Fruit fly (Drosophila melanogaster) whole organism: ENCODE measurements around the gene CG7778.

Experiments used
- CG8478 ChIP-seq: fragments of >200 bp; optimal IDR thresholded peaks from 2 replicates; lab custom pipeline; 2018; ENCODE audit warnings: inconsistent platforms
- Dll ChIP-seq: fragments of >200 bp; optimal IDR thresholded peaks from 2 replicates; lab custom pipeline; 2017
- EcR ChIP-seq, 2 experiments: fragments of >200 bp; optimal IDR thresholded peaks; 2 replicates each; lab custom pipeline; 2017; ENCODE audit warnings: missing biosample characterization in 2 of 2, missing genetic modification characterization in 2 of 2, missing genetic modification reagents in 2 of 2
- pan ChIP-seq: fragments of >200 bp; optimal IDR thresholded peaks from 2 replicates; lab custom pipeline; 2017
- psq ChIP-seq: fragments of >200 bp; optimal IDR thresholded peaks from 2 replicates; lab custom pipeline; 2017
- usp ChIP-seq: fragments of >200 bp; optimal IDR thresholded peaks from 2 replicates; lab custom pipeline; 2017; ENCODE audit warnings: missing biosample characterization, missing genetic modification characterization, mixed read lengths

CG7778 gene

dm6 chr2L:8346260-8346659 is at the start of gene CG7778:
Gene CG7778 (plus strand): TSS chr2L:8346620.
- no peak for TF ChIP-seq EcR (GFP tag; optimal IDR thresholded peaks at IDR 0.05; lab: Kevin White, UChicago)
- TF ChIP-seq psq (lab: Kevin White, UChicago): no peak
- no peak for TF ChIP-seq pan (lab: Kevin White, UChicago)
- TF ChIP-seq usp (GFP tag; lab: Kevin White, UChicago): no peak
- no peak for TF ChIP-seq CG8478 (lab: Kevin White, UChicago)
- no peak for TF ChIP-seq Dll (lab: Kevin White, UChicago)

- no peak for TF ChIP-seq CG8478 (lab: Kevin White, UChicago)
- TF ChIP-seq pan (lab: Kevin White, UChicago): no peak
- TF ChIP-seq usp (GFP tag; lab: Kevin White, UChicago): no peak
- no peak for TF ChIP-seq psq (lab: Kevin White, UChicago)
Observed at dm6 chr2L:8297070-8297469, 49.4 kb upstream of the CG7778 start.

DNA sequence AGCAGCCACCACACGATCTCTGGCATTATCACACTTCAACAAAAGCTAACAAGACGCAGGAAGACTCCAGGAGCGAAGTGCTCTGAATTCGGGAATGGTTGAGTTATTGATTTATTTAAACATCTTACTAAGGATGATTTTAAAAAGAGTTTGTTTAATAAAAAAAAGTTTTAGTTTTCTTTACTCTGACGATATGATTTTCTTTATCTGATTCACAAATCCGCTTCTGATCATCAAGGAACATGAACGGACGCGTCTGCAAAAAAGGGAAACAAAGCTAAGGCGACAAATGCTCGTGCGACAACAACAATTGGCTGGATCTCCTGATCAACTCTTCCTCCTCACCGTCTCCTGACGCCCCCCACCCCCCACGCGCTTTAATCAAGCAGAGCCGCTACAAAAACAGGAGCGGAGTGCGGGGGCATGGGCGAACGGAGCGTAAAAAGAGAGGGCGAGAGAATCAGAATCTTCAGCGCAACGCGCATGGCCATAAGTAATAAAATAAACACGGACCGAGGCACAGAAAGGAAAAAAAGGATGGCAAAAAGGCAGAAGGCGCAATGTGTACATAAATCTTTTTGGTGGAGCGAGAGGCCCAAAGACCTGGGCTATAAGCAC is 47.1 kb upstream of the CG7778 start:
- TF ChIP-seq CG8478 (lab: Kevin White, UChicago) (no peak), pan (lab: Kevin White, UChicago) (no peak)

dm6 chr2L:8300220-8301167 is 45.9 kb upstream of the CG7778 start, which contains the start of gene Btk:
Gene Btk (minus strand): TSS chr2L:8301079.
- TF ChIP-seq EcR (GFP tag; optimal IDR thresholded peaks at IDR 0.05; lab: Kevin White, UChicago) (peak in 1 of 2 experiments; percentile 25), CG8478 (lab: Kevin White, UChicago) (no peak)

- no peak for TF ChIP-seq CG8478 (lab: Kevin White, UChicago)
- no peak for TF ChIP-seq psq (lab: Kevin White, UChicago)
- TF ChIP-seq pan (lab: Kevin White, UChicago): no peak
- TF ChIP-seq EcR (GFP tag; optimal IDR thresholded peaks at IDR 0.05; lab: Kevin White, UChicago): no peak
- TF ChIP-seq usp (GFP tag; lab: Kevin White, UChicago): no peak
- TF ChIP-seq Dll (lab: Kevin White, UChicago): no peak
Observed at dm6 chr2L:8302766-8303479, 43.5 kb upstream of the CG7778 start, which contains the start of the genes wol and Scgalpha. Gene wol (minus strand): TSS chr2L:8302985. Gene Scgalpha (plus strand): TSS chr2L:8303429.

- TF ChIP-seq Dll (lab: Kevin White, UChicago): no peak
- no peak for TF ChIP-seq pan (lab: Kevin White, UChicago)
- TF ChIP-seq EcR (GFP tag; optimal IDR thresholded peaks at IDR 0.05; lab: Kevin White, UChicago): no peak
- no peak for TF ChIP-seq CG8478 (lab: Kevin White, UChicago)
- TF ChIP-seq usp (GFP tag; lab: Kevin White, UChicago): no peak
- TF ChIP-seq psq (lab: Kevin White, UChicago): no peak
Observed at dm6 chr2L:8304635-8305034, 41.8 kb upstream of the CG7778 start.

DNA sequence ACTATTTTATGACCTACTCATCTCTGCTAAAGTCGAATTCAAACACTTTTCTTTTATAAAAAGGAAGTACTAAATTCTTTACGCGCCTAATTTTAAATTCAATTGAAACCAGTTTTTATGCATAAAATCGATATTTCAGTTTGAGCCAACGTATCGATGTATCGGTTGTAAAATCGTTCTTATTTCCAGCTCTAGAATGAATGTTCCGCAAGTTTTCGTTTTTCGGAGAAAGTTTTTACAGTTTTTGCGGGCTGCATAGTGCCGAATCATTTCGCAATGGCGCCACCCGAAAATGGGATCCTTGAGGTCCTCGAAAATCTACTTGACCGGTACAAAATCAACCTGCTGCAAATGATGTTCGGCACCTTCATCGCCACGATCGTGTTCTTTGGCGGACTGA is 41.0 kb upstream of the CG7778 start, which contains the start of gene CG7840:
Gene CG7840, plus strand, starts transcription at position 178 of the 400 bp plus-strand sequence.
- no peak for TF ChIP-seq usp (GFP tag; lab: Kevin White, UChicago)
- TF ChIP-seq pan (lab: Kevin White, UChicago): no peak
- TF ChIP-seq CG8478 (lab: Kevin White, UChicago): no peak
- no peak for TF ChIP-seq psq (lab: Kevin White, UChicago)
- TF ChIP-seq Dll (lab: Kevin White, UChicago): no peak
- TF ChIP-seq EcR (GFP tag; optimal IDR thresholded peaks at IDR 0.05; lab: Kevin White, UChicago): no peak

DNA sequence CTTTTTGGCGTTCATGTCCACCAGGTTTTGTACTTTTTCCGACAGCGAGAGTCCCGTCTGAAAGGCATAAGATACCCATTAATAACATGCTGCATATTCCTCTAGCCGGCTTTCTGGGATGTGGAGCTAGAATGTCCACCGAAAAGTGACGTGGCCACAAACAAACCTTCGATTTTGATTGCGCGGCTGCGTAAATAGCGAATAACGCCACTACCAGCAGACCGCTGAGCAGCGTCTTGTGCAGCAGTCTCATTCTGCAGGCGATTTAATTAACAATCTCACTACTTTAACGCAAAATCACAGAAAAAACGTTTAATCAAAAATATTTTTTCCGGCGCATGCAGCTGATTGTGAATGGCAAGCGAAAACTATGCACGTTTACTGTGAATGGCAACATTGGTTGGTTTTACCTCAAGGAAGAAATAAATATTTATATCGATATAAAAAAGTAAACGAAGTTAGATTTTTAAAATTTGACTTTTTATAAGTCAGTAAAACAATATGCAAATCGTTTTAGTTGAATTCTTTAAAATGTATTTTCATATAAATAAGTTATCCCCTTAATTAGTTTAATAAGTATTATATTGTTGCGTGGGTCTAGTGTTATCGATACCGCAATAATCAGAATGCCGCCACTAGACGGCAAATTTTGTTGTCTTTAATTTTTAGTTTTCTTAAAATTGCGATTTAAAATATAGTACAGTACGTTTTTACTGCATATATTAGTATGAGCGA is 38.4 kb upstream of the CG7778 start, which contains the start of the genes Ostgamma and Mettl14:
Gene Ostgamma, minus strand, starts transcription at position 376 of the 735 bp plus-strand sequence.
Gene Mettl14, plus strand, starts transcription at position 611 of the 735 bp plus-strand sequence.
- no peak for TF ChIP-seq Dll (lab: Kevin White, UChicago)
- no peak for TF ChIP-seq psq (lab: Kevin White, UChicago)
- TF ChIP-seq pan (lab: Kevin White, UChicago): no peak
- TF ChIP-seq CG8478 (lab: Kevin White, UChicago): no peak
- TF ChIP-seq EcR (GFP tag; optimal IDR thresholded peaks at IDR 0.05; lab: Kevin White, UChicago): no peak
- no peak for TF ChIP-seq usp (GFP tag; lab: Kevin White, UChicago)

dm6 chr2L:8311091-8311490 is 35.3 kb upstream of the CG7778 start, which contains the start of the genes CG7810 and CG7806:
Gene CG7810 (minus strand): TSS chr2L:8311195.
Gene CG7806 (plus strand): TSS chr2L:8311399.
- TF ChIP-seq pan (lab: Kevin White, UChicago): no peak
- TF ChIP-seq CG8478 (lab: Kevin White, UChicago): no peak
- TF ChIP-seq Dll (lab: Kevin White, UChicago): no peak
- no peak for TF ChIP-seq psq (lab: Kevin White, UChicago)
- TF ChIP-seq usp (GFP tag; lab: Kevin White, UChicago): no peak
- TF ChIP-seq EcR (GFP tag; optimal IDR thresholded peaks at IDR 0.05; lab: Kevin White, UChicago): no peak

DNA sequence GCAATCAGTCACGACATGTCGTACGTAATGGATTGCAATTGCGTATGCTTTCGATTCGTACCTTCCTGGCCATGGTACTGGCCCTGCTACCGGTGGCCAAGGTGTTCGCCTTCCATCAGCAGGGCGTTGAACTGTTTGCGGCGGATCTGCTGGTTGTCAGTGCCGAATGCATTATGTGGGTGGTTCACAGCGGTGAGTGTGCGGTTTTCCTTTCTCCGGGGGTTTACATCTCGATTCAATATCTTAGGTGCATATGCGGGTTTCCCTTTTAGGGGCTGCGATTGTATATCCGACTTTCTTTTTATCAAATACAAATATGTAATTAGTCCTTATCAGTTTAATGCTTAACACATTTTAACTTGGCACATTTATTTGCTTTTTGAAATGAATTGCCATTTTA is 34.7 kb upstream of the CG7778 start:
- TF ChIP-seq psq (lab: Kevin White, UChicago) (no peak), EcR (GFP tag; optimal IDR thresholded peaks at IDR 0.05; lab: Kevin White, UChicago) (no peak), usp (GFP tag; lab: Kevin White, UChicago) (no peak), Dll (lab: Kevin White, UChicago) (no peak), pan (lab: Kevin White, UChicago) (no peak), CG8478 (lab: Kevin White, UChicago) (no peak)
